Fruit fly (Drosophila melanogaster): Measurements from ENCODE around the gene BI-1.

Gene BI-1

dm6 chr3L:8284651-8285050 is 24.1 kb downstream of the BI-1 start (continued):
- no peak for TF ChIP-seq CG9797 (GFP tag; optimal IDR thresholded peaks at IDR 0.05)
- TF ChIP-seq CG8478 (optimal IDR thresholded peaks at IDR 0.05) = no peak
- no peak for TF ChIP-seq CG2712 (tag; optimal IDR thresholded peaks at IDR 0.05)
- peak; percentile 64 for TF ChIP-seq CG2120 (GFP tag; optimal IDR thresholded peaks at IDR 0.05)
- TF ChIP-seq CG2202 (tag; optimal IDR thresholded peaks at IDR 0.05) = no peak
- no peak for TF ChIP-seq Bdp1 (GFP tag; optimal IDR thresholded peaks at IDR 0.05)
- TF ChIP-seq slbo (GFP tag; IDR thresholded peaks at IDR 0.05) = peak; percentile 36; the same call in 1 of the 2 replicates
- TF ChIP-seq Hr78 (GFP tag; optimal IDR thresholded peaks at IDR 0.05) = no peak
- TF ChIP-seq crp (GFP tag; optimal IDR thresholded peaks at IDR 0.05) = no peak
- no peak for TF ChIP-seq stwl (tag; optimal IDR thresholded peaks at IDR 0.05)
- TF ChIP-seq Chrac-16 (GFP tag; optimal IDR thresholded peaks at IDR 0.05) = no peak
- TF ChIP-seq CG4424 (GFP tag; optimal IDR thresholded peaks at IDR 0.05) = no peak
- no peak for TF ChIP-seq CG14860 (GFP tag; IDR thresholded peaks at IDR 0.05; ENCODE audit: partially characterized antibody)
- no peak for TF ChIP-seq jumu (GFP tag; optimal IDR thresholded peaks at IDR 0.05)
- TF ChIP-seq jing (GFP tag; optimal IDR thresholded peaks at IDR 0.05) = no peak
- peak; percentile 5 for TF ChIP-seq Hmr (GFP tag; optimal IDR thresholded peaks at IDR 0.05)
- TF ChIP-seq maf-S (GFP tag; optimal IDR thresholded peaks at IDR 0.05) = no peak
- TF ChIP-seq mld (GFP tag; IDR thresholded peaks at IDR 0.05; ENCODE audit: partially characterized antibody) = no peak
- TF ChIP-seq lab (GFP tag; optimal IDR thresholded peaks at IDR 0.05) = peak; percentile 40
- no peak for TF ChIP-seq klu (GFP tag; IDR thresholded peaks at IDR 0.05)
- TF ChIP-seq dysf (GFP tag; IDR thresholded peaks at IDR 0.05) = peak; percentile 58; the same call in 2 of the 3 replicates
- no peak for TF ChIP-seq psq (GFP tag; optimal IDR thresholded peaks at IDR 0.05)
- TF ChIP-seq Fer1 (GFP tag; optimal IDR thresholded peaks at IDR 0.05) = no peak
- TF ChIP-seq CoRest (tag; optimal IDR thresholded peaks at IDR 0.05) = no peak
- no peak for TF ChIP-seq CG4360 (GFP tag; IDR thresholded peaks at IDR 0.05)
- peak; percentile 43; the same call in 2 of the 3 replicates for TF ChIP-seq row (GFP tag; IDR thresholded peaks at IDR 0.05)
- no peak for TF ChIP-seq CG7745 (tag; optimal IDR thresholded peaks at IDR 0.05)
- TF ChIP-seq CG31365 (tag; optimal IDR thresholded peaks at IDR 0.05) = no peak
- 0 out of 3 replicates have a peak, but pooled peaks have one; percentile 19 for TF ChIP-seq CG11093 (GFP tag; IDR thresholded peaks at IDR 0.05)
- no peak for TF ChIP-seq sens-2 (GFP tag; IDR thresholded peaks at IDR 0.05)
- TF ChIP-seq GATAe (GFP tag; conservative IDR thresholded peaks at IDR 0.05) = no peak
- TF ChIP-seq Tbp (GFP tag; optimal IDR thresholded peaks at IDR 0.05) = no peak
- peak; percentile 26; the same call in 1 of the 2 replicates for TF ChIP-seq CG32532 (GFP tag; IDR thresholded peaks at IDR 0.05)
- TF ChIP-seq pita (GFP tag; optimal IDR thresholded peaks at IDR 0.05) = no peak
- no peak for TF ChIP-seq Dek (tag; optimal IDR thresholded peaks at IDR 0.05)
- no peak for TF ChIP-seq croc (GFP tag; conservative IDR thresholded peaks at IDR 0.05)
- TF ChIP-seq zf30C (GFP tag; optimal IDR thresholded peaks at IDR 0.05) = no peak
- no peak for TF ChIP-seq CG18764 (GFP tag; optimal IDR thresholded peaks at IDR 0.05)
- TF ChIP-seq CG33557 (GFP tag; optimal IDR thresholded peaks at IDR 0.05) = no peak
- TF ChIP-seq CG17186 (GFP tag; optimal IDR thresholded peaks at IDR 0.05) = no peak
- peak; percentile 76 for TF ChIP-seq grau (tag; optimal IDR thresholded peaks at IDR 0.05)
- TF ChIP-seq lilli (GFP tag; optimal IDR thresholded peaks at IDR 0.05) = peak; percentile 32
- TF ChIP-seq CG7928 (GFP tag; optimal IDR thresholded peaks at IDR 0.05) = no peak
